Fruit fly (Drosophila melanogaster): ENCODE results near the gene CG43155.

Gene CG43155

DNA sequence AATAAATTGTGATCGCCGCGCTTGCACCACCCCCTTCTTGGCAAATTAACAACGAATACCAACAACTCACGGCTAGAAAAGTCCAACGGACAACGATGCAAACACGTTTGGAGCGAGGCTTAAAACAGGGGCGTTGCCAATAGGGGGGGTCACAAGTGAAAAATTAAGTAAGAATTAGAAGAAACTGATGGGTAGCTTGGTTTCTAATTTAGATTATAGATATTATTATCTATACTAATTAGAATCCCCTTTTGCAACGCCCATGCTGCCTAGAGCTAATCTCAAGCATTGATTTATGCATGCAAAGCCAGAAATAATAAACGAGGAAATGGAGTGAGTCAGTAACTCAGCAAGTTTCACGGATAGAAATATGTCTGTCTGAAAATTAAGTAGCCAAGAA, 58.8 kb downstream of the CG43155 start:
- TF ChIP-seq bab2 (GFP tag; optimal IDR thresholded peaks at IDR 0.05) = peak; percentile 40
- no peak for TF ChIP-seq prd (optimal IDR thresholded peaks at IDR 0.05)
- peak; percentile 86 for TF ChIP-seq prd (GFP tag; IDR thresholded peaks at IDR 0.05)
- peak; percentile 90 for TF ChIP-seq CG11456 (GFP tag; IDR thresholded peaks at IDR 0.05)
- TF ChIP-seq CG12104 (GFP tag; optimal IDR thresholded peaks at IDR 0.05) = peak; percentile 42
- no peak for TF ChIP-seq Neu2 (GFP tag; optimal IDR thresholded peaks at IDR 0.05; ENCODE audit: borderline replicate concordance)
- peak; percentile 35 for TF ChIP-seq CG12942 (GFP tag; optimal IDR thresholded peaks at IDR 0.05)
- TF ChIP-seq GATAe (GFP tag; conservative IDR thresholded peaks at IDR 0.05) = no peak
- TF ChIP-seq chn (GFP tag; optimal IDR thresholded peaks at IDR 0.05) = peak; percentile 38
- TF ChIP-seq pum (GFP tag; optimal IDR thresholded peaks at IDR 0.05) = no peak
- peak; percentile 48 for TF ChIP-seq CG4820 (GFP tag; optimal IDR thresholded peaks at IDR 0.05)
- TF ChIP-seq CG4854 (GFP tag; optimal IDR thresholded peaks at IDR 0.05) = no peak
- TF ChIP-seq CG15073 (GFP tag; optimal IDR thresholded peaks at IDR 0.05) = no peak
- peak; percentile 37 to 56 for TF ChIP-seq Pdp1 (GFP tag; optimal IDR thresholded peaks at IDR 0.05)
- peak; percentile 87 for TF ChIP-seq Med (GFP tag)
- TF ChIP-seq CG11696 (GFP tag; IDR thresholded peaks at IDR 0.05) = peak; percentile 93
- TF ChIP-seq CG1529 (GFP tag; optimal IDR thresholded peaks at IDR 0.05) = peak; percentile 34
- TF ChIP-seq stc (GFP tag; IDR thresholded peaks at IDR 0.05) = peak; percentile 74
- no peak for TF ChIP-seq pfk (GFP tag; optimal IDR thresholded peaks at IDR 0.05)
- peak; percentile 66 for TF ChIP-seq BtbVII (GFP tag; optimal IDR thresholded peaks at IDR 0.05)
- peak; percentile 90 for TF ChIP-seq CG14014 (GFP tag; IDR thresholded peaks at IDR 0.05)
- TF ChIP-seq Lhr (GFP tag; optimal IDR thresholded peaks at IDR 0.05) = no peak
- TF ChIP-seq Fer3 (tag; optimal IDR thresholded peaks at IDR 0.05) = peak; percentile 79
- TF ChIP-seq Taf1 (GFP tag; IDR thresholded peaks at IDR 0.05) = peak; percentile 84
- no peak for TF ChIP-seq gt (GFP tag; IDR thresholded peaks at IDR 0.05)
- no peak for TF ChIP-seq trh (GFP tag; optimal IDR thresholded peaks at IDR 0.05)
- no peak for TF ChIP-seq Doc3 (GFP tag; IDR thresholded peaks at IDR 0.05; ENCODE audit: partially characterized antibody)
- peak; percentile 85 for TF ChIP-seq tgo (GFP tag; IDR thresholded peaks at IDR 0.05)
- peak; percentile 65 for TF ChIP-seq CG1024 (GFP tag; IDR thresholded peaks at IDR 0.05)
- no peak for TF ChIP-seq run (tag; optimal IDR thresholded peaks at IDR 0.05)
- TF ChIP-seq Atf-2 (GFP tag; optimal IDR thresholded peaks at IDR 0.05) = no peak
- 0 out of 2 replicates have a peak, but pooled peaks have one; percentile 45 for TF ChIP-seq sim (GFP tag; IDR thresholded peaks at IDR 0.05)
- TF ChIP-seq CG6854 (GFP tag; optimal IDR thresholded peaks at IDR 0.05) = peak; percentile 59
- no peak for TF ChIP-seq CG9609 (GFP tag; optimal IDR thresholded peaks at IDR 0.05)
- TF ChIP-seq ase (GFP tag; IDR thresholded peaks at IDR 0.05) = peak; percentile 66; the same call in 1 of the 3 replicates
- peak; percentile 36 to 67 for TF ChIP-seq dpn (GFP tag; optimal IDR thresholded peaks at IDR 0.05)
- TF ChIP-seq zen (tag; optimal IDR thresholded peaks at IDR 0.05) = peak; percentile 0
- peak; percentile 70 for TF ChIP-seq onecut (GFP tag; IDR thresholded peaks at IDR 0.05)
- TF ChIP-seq CG3163 (GFP tag; optimal IDR thresholded peaks at IDR 0.05) = no peak
- TF ChIP-seq Antp (GFP tag; optimal IDR thresholded peaks at IDR 0.05) = no peak
- TF ChIP-seq zf30C (GFP tag; optimal IDR thresholded peaks at IDR 0.05) = no peak
- peak; percentile 96 for TF ChIP-seq oc (tag; optimal IDR thresholded peaks at IDR 0.05)
- no peak for TF ChIP-seq br (optimal IDR thresholded peaks at IDR 0.05)
- no peak for TF ChIP-seq Atf3 (GFP tag; optimal IDR thresholded peaks at IDR 0.05)
- TF ChIP-seq Abd-B (GFP tag; optimal IDR thresholded peaks at IDR 0.05) = peak; percentile 53
- peak; percentile 73 for TF ChIP-seq Xbp1 (GFP tag; optimal IDR thresholded peaks at IDR 0.05)
- TF ChIP-seq psq (GFP tag; optimal IDR thresholded peaks at IDR 0.05) = no peak
- peak; percentile 10 for TF ChIP-seq CG2116 (GFP tag; optimal IDR thresholded peaks at IDR 0.05)
- peak; percentile 74; the same call in 3 of the 4 replicates for TF ChIP-seq Gug (GFP tag; IDR thresholded peaks at IDR 0.05)
- peak; percentile 67 for TF ChIP-seq cas (GFP tag; IDR thresholded peaks at IDR 0.05)
- no peak for TF ChIP-seq pita (GFP tag; optimal IDR thresholded peaks at IDR 0.05)
- TF ChIP-seq Hsf (GFP tag; optimal IDR thresholded peaks at IDR 0.05) = peak; percentile 55
- peak; percentile 49 for TF ChIP-seq CG18476 (GFP tag; optimal IDR thresholded peaks at IDR 0.05)
